Worm (Caenorhabditis elegans): Measurements from ENCODE around the gene tftc-3.

DNA sequence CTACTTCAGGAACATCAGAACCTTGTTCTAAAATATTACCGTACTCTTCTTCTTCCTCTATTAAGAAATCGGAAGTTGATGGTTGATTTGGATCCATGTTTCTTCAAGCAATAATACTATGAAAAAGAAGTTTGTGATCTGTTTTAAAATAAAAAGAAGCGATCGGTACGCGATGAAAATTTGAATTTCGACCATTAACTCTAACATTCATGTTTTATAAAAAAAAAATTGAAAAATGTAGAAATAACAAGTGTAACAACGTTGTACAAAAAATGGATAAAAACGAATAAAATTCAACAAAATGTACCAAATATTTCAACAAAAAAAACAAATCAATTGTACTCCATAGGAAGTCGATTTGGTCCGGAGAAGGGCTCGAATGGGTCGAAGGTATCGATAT lies at the start of gene tftc-3:
- TF ChIP-seq skn-1 (tag; optimal IDR thresholded peaks at IDR 0.05) (no peak), fos-1 (tag; optimal IDR thresholded peaks at IDR 0.05) (no peak), unc-39 (tag; optimal IDR thresholded peaks at IDR 0.05) (no peak)
